Worm (Caenorhabditis elegans) whole organism, L3 larva: ENCODE results near the gene ceh-86.

ENCODE experiments used
- fos-1 ChIP-seq: fragments of 150-350 bp; optimal IDR thresholded peaks from 2 replicates; lab custom pipeline; 2014; ENCODE audit warnings: missing biosample characterization, missing genetic modification characterization
- lin-15B ChIP-seq: fragments of 150-350 bp; optimal IDR thresholded peaks from 2 replicates; lab custom pipeline; 2014; ENCODE audit warnings: missing biosample characterization, missing genetic modification characterization
- nhr-12 ChIP-seq: fragments of 150-350 bp; optimal IDR thresholded peaks from 2 replicates; lab custom pipeline; 2014; ENCODE audit warnings: missing biosample characterization, missing genetic modification characterization
- nhr-28 ChIP-seq: fragments of 150-350 bp; optimal IDR thresholded peaks from 2 replicates; lab custom pipeline; 2014; ENCODE audit warnings: missing biosample characterization, missing genetic modification characterization

- TF ChIP-seq nhr-28 (no peak), lin-15B (tag; lab: Kevin White, UChicago) (no peak), nhr-12 (no peak), fos-1 (tag; lab: Kevin White, UChicago) (no peak)
Observed at ce11 chrII:2454822-2455221, 22.9 kb upstream of the ceh-86 start.
